Fruit fly (Drosophila melanogaster) whole organism, embryonic: ENCODE data around the gene Ucp4A.

ENCODE experiments used
- Ada2b ChIP-seq: fragments of 200-800 bp; sonication (Bioruptor generic); IDR thresholded peaks from 2 replicates; pipeline ENCODE4 v1.3.6; 2022; ENCODE audit warnings: missing biosample characterization, missing genetic modification characterization
- CG15601 ChIP-seq: fragments of 200-800 bp; sonication (Bioruptor generic); optimal IDR thresholded peaks from 3 replicates; lab custom pipeline; 2019; ENCODE audit warnings: missing biosample characterization, mild to moderate bottlenecking, missing genetic modification characterization, moderate library complexity
- CG17385 ChIP-seq: fragments of 200-800 bp; sonication (Bioruptor generic); optimal IDR thresholded peaks from 3 replicates; lab custom pipeline; 2018; ENCODE audit warnings: missing biosample characterization, mild to moderate bottlenecking, missing genetic modification characterization
- H15 ChIP-seq: fragments of 200-800 bp; sonication (Bioruptor generic); IDR thresholded peaks from 3 replicates; pipeline ENCODE4 v1.3.6; 2022; ENCODE audit warnings: missing biosample characterization, missing genetic modification characterization
- Meics ChIP-seq: fragments of 200-800 bp; sonication (Bioruptor generic); optimal IDR thresholded peaks from 2 replicates; lab custom pipeline; 2017; ENCODE audit warnings: missing biosample characterization, mild to moderate bottlenecking, missing genetic modification characterization

dm6 chrX:17872310-17872709 is 27.6 kb downstream of the Ucp4A start:
- TF ChIP-seq CG15601 (tag; lab: Kevin White, UChicago) (no peak), Ada2b (GFP tag; lab: Robert Waterston, UW) (no peak), H15 (no peak), Meics (no peak), CG17385 (GFP tag; lab: Kevin White, UChicago) (no peak)
